Worm (Caenorhabditis elegans) whole organism, L4 larva: Measurements from ENCODE around the gene ucr-2.2.

Experiments
- R02D3.7 ChIP-seq: fragments of 150-350 bp; sonication (generic microtip); optimal IDR thresholded peaks from 3 replicates; lab custom pipeline; 2014; ENCODE audit warnings: missing biosample characterization, missing genetic modification characterization
- Y75B8A.6 ChIP-seq: fragments of 200-800 bp; sonication (Bioruptor generic); IDR thresholded peaks from 2 replicates; pipeline ENCODE4 v1.3.6; 2022; ENCODE audit warnings: missing genetic modification reagents, missing genetic modification characterization, missing compliant biosample characterization
- ZK546.5 ChIP-seq, 2 experiments: sonication (generic microtip); optimal IDR thresholded peaks; 2 replicates each; lab custom pipeline; 2017; ENCODE audit warnings: missing biosample characterization in 2 of 2, missing genetic modification characterization in 2 of 2
- aha-1 ChIP-seq: fragments of 150-350 bp; peaks from one replicate; lab custom pipeline; 2014; ENCODE audit warnings: missing biosample characterization, missing genetic modification characterization
- aly-2 ChIP-seq: sonication (generic microtip); optimal IDR thresholded peaks from 2 replicates; lab custom pipeline; 2018; ENCODE audit warnings: missing biosample characterization, missing genetic modification characterization
- arid-1 ChIP-seq: fragments of 200-800 bp; sonication (Bioruptor generic); conservative IDR thresholded peaks from 2 replicates; pipeline ENCODE4 v1.3.6; 2022; ENCODE audit warnings: missing genetic modification reagents, missing genetic modification characterization, missing compliant biosample characterization
- ceh-20 ChIP-seq: fragments of 200-800 bp; sonication (Bioruptor generic); IDR thresholded peaks from 2 replicates; pipeline ENCODE4 v1.3.6; 2022; ENCODE audit warnings: missing genetic modification reagents, missing genetic modification characterization, missing compliant biosample characterization
- ceh-44 ChIP-seq: fragments of 200-800 bp; sonication (Bioruptor generic); IDR thresholded peaks from 2 replicates; pipeline ENCODE4 v1.3.6; 2022; ENCODE audit warnings: missing genetic modification reagents, missing genetic modification characterization, missing compliant biosample characterization
- ceh-82 ChIP-seq: sonication (generic microtip); optimal IDR thresholded peaks from 2 replicates; lab custom pipeline; 2017; ENCODE audit warnings: missing biosample characterization, missing genetic modification characterization
- cey-2 ChIP-seq: sonication (generic microtip); optimal IDR thresholded peaks from 3 replicates; lab custom pipeline; 2017; ENCODE audit warnings: missing genetic modification characterization, mild to moderate bottlenecking, missing compliant biosample characterization, antibody characterized with exemption, borderline replicate concordance; ENCODE audit not compliant: insufficient read depth
- ctbp-1 ChIP-seq: fragments of 200-800 bp; sonication (Bioruptor generic); IDR thresholded peaks from 2 replicates; pipeline ENCODE4 v1.3.6; 2022; ENCODE audit warnings: missing genetic modification reagents, missing genetic modification characterization, missing compliant biosample characterization
- dmd-8 ChIP-seq: fragments of 200-800 bp; sonication (Bioruptor generic); IDR thresholded peaks from 2 replicates; pipeline ENCODE4 v1.3.6; 2022; ENCODE audit warnings: missing genetic modification characterization, missing compliant biosample characterization
- duxl-1 ChIP-seq: sonication (generic microtip); optimal IDR thresholded peaks from 2 replicates; lab custom pipeline; 2016; ENCODE audit warnings: mild to moderate bottlenecking, missing genetic modification characterization, moderate library complexity, missing compliant biosample characterization; ENCODE audit not compliant: poor library complexity
- hif-1 ChIP-seq, 2 experiments: sonication (generic microtip); optimal IDR thresholded peaks; 2 replicates each; lab custom pipeline; 2016 to 2017; ENCODE audit warnings: missing compliant biosample characterization in 2 of 2, missing genetic modification characterization in 2 of 2, missing genetic modification reagents in 2 of 2, missing genotype in 2 of 2, mild to moderate bottlenecking in 1 of 2
- hlh-11 ChIP-seq: fragments of 200-800 bp; sonication (Bioruptor generic); optimal IDR thresholded peaks from 2 replicates; lab custom pipeline; 2018; ENCODE audit warnings: mild to moderate bottlenecking, missing genetic modification characterization, missing compliant biosample characterization
- hlh-30 ChIP-seq: sonication (generic microtip); optimal IDR thresholded peaks from 2 replicates; lab custom pipeline; 2017; ENCODE audit warnings: antibody characterized with exemption, mild to moderate bottlenecking, missing genetic modification characterization, missing compliant biosample characterization; ENCODE audit not compliant: insufficient read depth
- hmg-1.1 ChIP-seq: fragments of 200-800 bp; sonication (Bioruptor generic); IDR thresholded peaks from 2 replicates; pipeline ENCODE4 v1.3.6; 2022; ENCODE audit warnings: missing genetic modification reagents, missing genetic modification characterization, missing compliant biosample characterization
- jun-1 ChIP-seq: fragments of 150-350 bp; optimal IDR thresholded peaks from 2 replicates; lab custom pipeline; 2014; ENCODE audit warnings: missing biosample characterization, missing genetic modification reagents, missing genetic modification characterization
- lin-13 ChIP-seq: fragments of 150-350 bp; optimal IDR thresholded peaks from 2 replicates; lab custom pipeline; 2014; ENCODE audit warnings: missing biosample characterization, missing genetic modification reagents, missing genetic modification characterization
- lin-15B ChIP-seq: fragments of 150-350 bp; sonication (generic microtip); optimal IDR thresholded peaks from 3 replicates; lab custom pipeline; 2014; ENCODE audit warnings: missing biosample characterization, missing genetic modification characterization
- lin-38 ChIP-seq: fragments of 200-800 bp; sonication (Bioruptor generic); IDR thresholded peaks from 2 replicates; pipeline ENCODE4 v1.3.6; 2022; ENCODE audit warnings: missing genetic modification reagents, missing genetic modification characterization, missing compliant biosample characterization
- lin-39 ChIP-seq: fragments of 150-350 bp; optimal IDR thresholded peaks from 2 replicates; lab custom pipeline; 2014; ENCODE audit warnings: missing biosample characterization, missing genetic modification reagents, missing genetic modification characterization
- mxl-2 ChIP-seq: fragments of 200-800 bp; sonication (Bioruptor generic); conservative IDR thresholded peaks from 2 replicates; pipeline ENCODE4 v1.3.6; 2022; ENCODE audit warnings: missing genetic modification reagents, missing genetic modification characterization, missing compliant biosample characterization
- nhr-102 ChIP-seq: sonication (generic microtip); optimal IDR thresholded peaks from 2 replicates; lab custom pipeline; 2016; ENCODE audit warnings: mild to moderate bottlenecking, missing genetic modification characterization, moderate library complexity, missing compliant biosample characterization
- nhr-28 ChIP-seq: fragments of 150-350 bp; optimal IDR thresholded peaks from 2 replicates; lab custom pipeline; 2014; ENCODE audit warnings: missing biosample characterization, missing genetic modification characterization
- nhr-48 ChIP-seq: sonication (generic microtip); optimal IDR thresholded peaks from 2 replicates; lab custom pipeline; 2016; ENCODE audit warnings: mild to moderate bottlenecking, missing genetic modification characterization, missing compliant biosample characterization
- nhr-77 ChIP-seq: fragments of 150-350 bp; optimal IDR thresholded peaks from 2 replicates; lab custom pipeline; 2014; ENCODE audit warnings: missing biosample characterization, missing genetic modification characterization
- pha-4 ChIP-seq, 2 experiments: fragments of 150-350 bp in 1 of 2; fragments of 200-800 bp in 1 of 2; sonication (Bioruptor generic) in 1 of 2; IDR thresholded peaks in 1 of 2; optimal IDR thresholded peaks in 1 of 2; 2 replicates each; pipeline versions ENCODE4 v1.3.6 to Lab custom; 2014 to 2022; ENCODE audit warnings: missing genetic modification characterization in 2 of 2, missing genetic modification reagents in 2 of 2, missing biosample characterization in 1 of 2, missing compliant biosample characterization in 1 of 2
- pqm-1 ChIP-seq: sonication (generic microtip); optimal IDR thresholded peaks from 2 replicates; lab custom pipeline; 2017; ENCODE audit warnings: missing biosample characterization, missing genetic modification characterization
- saeg-2 ChIP-seq: fragments of 200-800 bp; sonication (Bioruptor generic); IDR thresholded peaks from 2 replicates; pipeline ENCODE4 v1.3.6; 2022; ENCODE audit warnings: missing genetic modification reagents, missing genetic modification characterization, missing compliant biosample characterization
- skn-1 ChIP-seq: fragments of 150-350 bp; optimal IDR thresholded peaks from 2 replicates; lab custom pipeline; 2014; ENCODE audit warnings: missing biosample characterization, missing genetic modification characterization
- snpc-4 ChIP-seq: fragments of 150-350 bp; optimal IDR thresholded peaks from 2 replicates; lab custom pipeline; 2014; ENCODE audit warnings: missing biosample characterization, missing genetic modification characterization
- spr-1 ChIP-seq: sonication (generic microtip); optimal IDR thresholded peaks from 2 replicates; lab custom pipeline; 2016; ENCODE audit warnings: mild to moderate bottlenecking, missing genetic modification characterization, missing compliant biosample characterization
- unc-130 ChIP-seq: sonication (generic microtip); optimal IDR thresholded peaks from 2 replicates; lab custom pipeline; 2016; ENCODE audit warnings: missing genetic modification reagents, missing genetic modification characterization, missing compliant biosample characterization
- unc-62 ChIP-seq, 3 experiments: fragments of 150-350 bp in 1 of 3; sonication (generic microtip); optimal IDR thresholded peaks in 2 of 3; peaks in 1 of 3; 1 replicate in 1 of 3; 2 replicates in 2 of 3; lab custom pipeline; 2014 to 2017; ENCODE audit warnings: missing biosample characterization in 3 of 3, missing genetic modification characterization in 3 of 3, missing genetic modification reagents in 3 of 3, missing genotype in 1 of 3
- vab-7 ChIP-seq: fragments of 200-800 bp; sonication (Bioruptor generic); IDR thresholded peaks from 2 replicates; pipeline ENCODE4 v1.3.6; 2022; ENCODE audit warnings: missing genetic modification reagents, missing genetic modification characterization, missing compliant biosample characterization
- zfp-3 ChIP-seq: fragments of 200-800 bp; sonication (Bioruptor generic); conservative IDR thresholded peaks from 2 replicates; pipeline ENCODE4 v1.3.6; 2022; ENCODE audit warnings: missing genetic modification reagents, missing genetic modification characterization, missing compliant biosample characterization
- zip-2 ChIP-seq: fragments of 150-350 bp; optimal IDR thresholded peaks from 2 replicates; lab custom pipeline; 2014; ENCODE audit warnings: missing biosample characterization, missing genetic modification characterization

The ucr-2.2 gene

ce11 chrX:15200720-15201119 lies 27.0 kb downstream of the ucr-2.2 start (continued):
- TF ChIP-seq zip-2 (tag; lab: Kevin White, UChicago) (peak; percentile 77), pha-4 (GFP tag; IDR thresholded peaks at IDR 0.05; lab: Robert Waterston, UW) (peak; percentile 90), pha-4 (tag; optimal IDR thresholded peaks at IDR 0.05; lab: Kevin White, UChicago) (no peak), aly-2 (tag; lab: Kevin White, UChicago) (no peak), nhr-102 (tag; lab: Kevin White, UChicago) (peak; percentile 86), R02D3.7 (tag; lab: Kevin White, UChicago) (no peak), nhr-28 (tag; lab: Kevin White, UChicago) (peak; percentile 54), unc-130 (GFP tag; lab: Kevin White, UChicago) (peak; percentile 36), nhr-77 (tag; lab: Kevin White, UChicago) (peak; percentile 54), lin-39 (tag; lab: Kevin White, UChicago) (no peak), saeg-2 (0 out of 2 replicates have a peak, but pooled peaks have one; percentile 58), dmd-8 (GFP tag; lab: Robert Waterston, UW) (peak; percentile 95), cey-2 (tag; lab: Kevin White, UChicago) (no peak), hlh-11 (tag; lab: Kevin White, UChicago) (no peak), jun-1 (no peak), ZK546.5 (tag; optimal IDR thresholded peaks at IDR 0.05; lab: Kevin White, UChicago) (no peak), vab-7 (peak; percentile 97), duxl-1 (tag; lab: Kevin White, UChicago) (peak; percentile 91), hif-1 (tag; optimal IDR thresholded peaks at IDR 0.05; lab: Kevin White, UChicago) (peak; percentile 21 to 53), ceh-82 (tag; lab: Kevin White, UChicago) (no peak), Y75B8A.6 (GFP tag; lab: Robert Waterston, UW) (peak; percentile 62; the same call in 1 of the 2 replicates), ctbp-1 (GFP tag; lab: Robert Waterston, UW) (peak; percentile 94), hlh-30 (peak; percentile 79), unc-62 (GFP tag; optimal IDR thresholded peaks at IDR 0.05 in 1 of 2; lab: Kevin White, UChicago) (peak in 1 of 2 experiments; percentile 81), unc-62 (tag; optimal IDR thresholded peaks at IDR 0.05; lab: Kevin White, UChicago) (no peak), mxl-2 (GFP tag; lab: Robert Waterston, UW) (peak; percentile 62; the same call in 1 of the 2 replicates), snpc-4 (tag; lab: Kevin White, UChicago) (no peak), lin-38 (peak; percentile 81), zfp-3 (GFP tag; lab: Robert Waterston, UW) (peak; percentile 87), lin-15B (tag; lab: Kevin White, UChicago) (no peak), arid-1 (peak; percentile 95), ceh-44 (peak; percentile 91; the same call in 1 of the 2 replicates), pqm-1 (tag; lab: Kevin White, UChicago) (no peak), spr-1 (tag; lab: Kevin White, UChicago) (peak; percentile 57)

- TF ChIP-seq unc-62 (GFP tag; optimal IDR thresholded peaks at IDR 0.05 in 1 of 2; lab: Kevin White, UChicago) (peak in 1 of 2 experiments; percentile 64), unc-62 (tag; optimal IDR thresholded peaks at IDR 0.05; lab: Kevin White, UChicago) (no peak), hmg-1.1 (GFP tag; lab: Robert Waterston, UW) (0 out of 2 replicates have a peak, but pooled peaks have one; percentile 24), lin-13 (GFP tag; lab: Kevin White, UChicago) (no peak)
- TF ChIP-seq, all 104 proteins: peak for 2
These were observed 39.6 kb downstream of the ucr-2.2 start, which contains the start of the genes H03A11.13 and famk-1 for ce11 chrX:15213182-15213829. Gene H03A11.13 (minus strand): TSS chrX:15213232. Gene famk-1 (minus strand): TSS chrX:15213259.

ce11 chrX:15215272-15215671 lies 41.6 kb downstream of the ucr-2.2 start:
- TF ChIP-seq unc-62 (GFP tag; optimal IDR thresholded peaks at IDR 0.05 in 1 of 2; lab: Kevin White, UChicago) (peak in 1 of 2 experiments; percentile 60), unc-62 (tag; optimal IDR thresholded peaks at IDR 0.05; lab: Kevin White, UChicago) (no peak), aha-1 (peak; percentile 92), snpc-4 (tag; lab: Kevin White, UChicago) (no peak), ceh-20 (GFP tag; lab: Robert Waterston, UW) (no peak), skn-1 (tag; lab: Kevin White, UChicago) (no peak), nhr-48 (tag; lab: Kevin White, UChicago) (no peak)
- TF ChIP-seq, all 104 proteins: peak for 2
